Worm (Caenorhabditis elegans): Measurements from ENCODE around the gene K09E2.1.
A peak's percentile ranks its signal among the peaks of the same experiment; 100 is the strongest.

The K09E2.1 gene

ce11 chrX:8676088-8676779 is 5.5 kb upstream of the K09E2.1 start (continued):
- no peak for TF ChIP-seq lin-39 (tag; optimal IDR thresholded peaks at IDR 0.05)
- no peak for TF ChIP-seq lin-38 (GFP tag; IDR thresholded peaks at IDR 0.05)
- no peak for TF ChIP-seq pha-4 (GFP tag; IDR thresholded peaks at IDR 0.05)
- TF ChIP-seq pha-4 (tag; optimal IDR thresholded peaks at IDR 0.05) = no peak
- peak; percentile 34 for TF ChIP-seq gei-8 (GFP tag; optimal IDR thresholded peaks at IDR 0.05)
- no peak for TF ChIP-seq lin-29 (GFP tag; IDR thresholded peaks at IDR 0.05)
- TF ChIP-seq fos-1 (tag; optimal IDR thresholded peaks at IDR 0.05) = no peak
- peak; percentile 81 for TF ChIP-seq tra-1 (GFP tag; IDR thresholded peaks at IDR 0.05)
- TF ChIP-seq zip-2 (tag; optimal IDR thresholded peaks at IDR 0.05) = no peak
- no peak for TF ChIP-seq daf-8 (GFP tag; IDR thresholded peaks at IDR 0.05)
- TF ChIP-seq mep-1 (tag; optimal IDR thresholded peaks at IDR 0.05) = peak; percentile 54
- 0 out of 2 replicates have a peak, but pooled peaks have one; percentile 44 for TF ChIP-seq nhr-42 (GFP tag; IDR thresholded peaks at IDR 0.05)
- TF ChIP-seq ces-1 (GFP tag; optimal IDR thresholded peaks at IDR 0.05) = no peak
- peak; percentile 86 for TF ChIP-seq nhr-48 (tag; optimal IDR thresholded peaks at IDR 0.05)

DNA sequence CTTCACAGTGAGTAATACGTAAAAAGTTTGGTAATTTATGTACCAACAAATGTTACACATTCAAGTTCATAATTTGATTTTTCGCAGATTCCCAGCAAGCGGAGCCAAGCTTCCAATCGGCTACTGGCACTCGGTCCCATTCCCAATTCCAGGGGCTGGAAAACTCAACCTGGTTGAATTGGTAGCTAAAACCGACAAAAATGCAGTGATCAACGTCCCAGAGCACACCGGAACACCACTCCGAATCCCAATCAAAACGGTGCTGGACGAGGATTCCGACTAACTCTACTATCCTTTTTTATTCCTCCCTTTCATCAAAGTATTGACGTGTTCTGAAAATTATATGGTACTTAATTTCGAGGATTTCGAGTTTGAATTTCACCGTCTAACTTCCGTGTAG is 4.4 kb upstream of the K09E2.1 start:
- TF ChIP-seq dmd-8 (GFP tag; IDR thresholded peaks at IDR 0.05) = no peak
- TF ChIP-seq Y75B8A.6 (GFP tag; IDR thresholded peaks at IDR 0.05) = no peak
- no peak for TF ChIP-seq zip-2 (tag; optimal IDR thresholded peaks at IDR 0.05)
- no peak for TF ChIP-seq nhr-102 (tag; optimal IDR thresholded peaks at IDR 0.05)
- TF ChIP-seq Y5F2A.4 (GFP tag; optimal IDR thresholded peaks at IDR 0.05) = no peak
- peak in 1 of 2 experiments; percentile 96 for TF ChIP-seq unc-62 (GFP tag; optimal IDR thresholded peaks at IDR 0.05 in 1 of 2)
- no peak for TF ChIP-seq unc-62 (tag; optimal IDR thresholded peaks at IDR 0.05)
- TF ChIP-seq egl-43 (GFP tag; IDR thresholded peaks at IDR 0.05) = no peak

ce11 chrX:8677873-8678272 is 3.8 kb upstream of the K09E2.1 start:
- peak in 1 of 2 experiments; percentile 37 for TF ChIP-seq unc-62 (GFP tag; optimal IDR thresholded peaks at IDR 0.05 in 1 of 2)
- TF ChIP-seq unc-62 (tag; optimal IDR thresholded peaks at IDR 0.05) = no peak
- no peak for TF ChIP-seq D1046.2 (GFP tag; IDR thresholded peaks at IDR 0.05)
- TF ChIP-seq mxl-3 (GFP tag; optimal IDR thresholded peaks at IDR 0.05) = no peak
- peak; percentile 58 for TF ChIP-seq nhr-28 (tag; optimal IDR thresholded peaks at IDR 0.05)
- TF ChIP-seq hlh-30 (tag; optimal IDR thresholded peaks at IDR 0.05; ENCODE audit: insufficient read depth) = peak; percentile 64

DNA sequence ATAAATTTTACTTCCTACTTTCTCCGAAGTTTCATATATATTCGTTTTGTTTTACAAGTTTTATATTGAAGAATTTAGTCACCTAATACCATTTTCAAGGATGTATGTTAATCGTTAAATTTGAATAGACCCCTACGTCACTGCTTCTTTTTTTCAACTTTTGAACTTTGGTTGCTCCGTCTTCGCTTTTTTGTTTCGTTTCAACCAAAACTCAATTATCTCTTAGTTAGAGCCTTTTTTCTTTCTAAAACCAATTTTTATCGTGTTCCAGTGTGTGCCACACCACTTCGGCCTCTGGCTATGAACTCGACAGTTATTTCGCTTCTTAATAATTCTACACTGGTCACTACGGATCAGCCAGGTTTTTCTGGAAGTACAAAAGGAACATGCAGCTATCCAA is 15.8 kb downstream of the K09E2.1 start, which contains the start of gene frpr-8:
Gene frpr-8 (plus strand): TSS at position 301 of the 400 bp plus-strand sequence.
- TF ChIP-seq mxl-2 (GFP tag; conservative IDR thresholded peaks at IDR 0.05) (no peak), unc-130 (GFP tag; optimal IDR thresholded peaks at IDR 0.05) (no peak), daf-16 (GFP tag; optimal IDR thresholded peaks at IDR 0.05) (no peak), daf-16 (tag; optimal IDR thresholded peaks at IDR 0.05) (no peak), egl-27 (tag; optimal IDR thresholded peaks at IDR 0.05) (no peak), attf-4 (tag; optimal IDR thresholded peaks at IDR 0.05) (no peak), hlh-30 (tag; optimal IDR thresholded peaks at IDR 0.05; ENCODE audit: insufficient read depth) (no peak), spr-3 (GFP tag; optimal IDR thresholded peaks at IDR 0.05) (no peak), lin-38 (GFP tag; IDR thresholded peaks at IDR 0.05) (no peak), Y5F2A.4 (GFP tag; optimal IDR thresholded peaks at IDR 0.05) (no peak), lin-1 (GFP tag; IDR thresholded peaks at IDR 0.05) (no peak), sdz-12 (GFP tag; optimal IDR thresholded peaks at IDR 0.05) (no peak), ctbp-1 (GFP tag; IDR thresholded peaks at IDR 0.05) (no peak), ama-1 (optimal IDR thresholded peaks at IDR 0.05) (no peak), zip-2 (tag; optimal IDR thresholded peaks at IDR 0.05) (no peak), vab-7 (GFP tag; IDR thresholded peaks at IDR 0.05) (no peak), nhr-48 (tag; optimal IDR thresholded peaks at IDR 0.05) (no peak)
